Worm (Caenorhabditis elegans) whole organism, L4/young adult: ENCODE measurements around the gene C27F2.7.

Source experiments
- W03F9.2 ChIP-seq: fragments of 150-350 bp; optimal IDR thresholded peaks from 2 replicates; lab custom pipeline; 2014; ENCODE audit warnings: missing biosample characterization, missing genetic modification characterization
- dao-5 ChIP-seq: sonication (generic microtip); optimal IDR thresholded peaks from 2 replicates; lab custom pipeline; 2016; ENCODE audit warnings: missing genotype, missing genetic modification characterization, moderate library complexity, missing compliant biosample characterization
- him-1 ChIP-seq: sonication (generic microtip); optimal IDR thresholded peaks from 2 replicates; lab custom pipeline; 2016; ENCODE audit warnings: missing genotype, missing genetic modification reagents, missing genetic modification characterization, missing compliant biosample characterization

C27F2.7 gene

ce11 chrIII:4968146-4968545 lies 16.1 kb downstream of the C27F2.7 start:
- TF ChIP-seq dao-5 (tag; lab: Kevin White, UChicago) = no peak
- TF ChIP-seq W03F9.2 (tag; lab: Kevin White, UChicago) = no peak
- TF ChIP-seq him-1 (tag; lab: Kevin White, UChicago) = no peak

DNA sequence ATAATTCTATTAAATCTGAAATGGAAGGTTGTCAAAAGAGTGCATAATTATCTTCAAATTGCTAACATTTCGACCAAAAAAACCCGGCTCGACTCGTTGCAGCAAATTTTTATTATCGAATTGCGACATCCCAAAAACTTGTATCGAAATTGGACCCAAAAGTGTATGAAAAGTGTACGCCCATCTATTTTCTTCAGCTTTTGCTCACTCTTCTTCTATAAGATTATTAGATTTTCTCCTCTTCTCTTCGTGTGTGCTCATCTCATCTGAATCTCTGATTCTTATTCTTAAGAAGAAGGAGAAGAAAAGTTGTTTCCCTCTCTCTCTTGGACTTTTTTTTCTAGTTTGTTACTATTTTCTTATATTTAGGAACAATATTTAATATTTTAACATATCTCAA lies 17.1 kb downstream of the C27F2.7 start:
- TF ChIP-seq dao-5 (tag; lab: Kevin White, UChicago) (no peak), him-1 (tag; lab: Kevin White, UChicago) (no peak), W03F9.2 (tag; lab: Kevin White, UChicago) (no peak)

DNA sequence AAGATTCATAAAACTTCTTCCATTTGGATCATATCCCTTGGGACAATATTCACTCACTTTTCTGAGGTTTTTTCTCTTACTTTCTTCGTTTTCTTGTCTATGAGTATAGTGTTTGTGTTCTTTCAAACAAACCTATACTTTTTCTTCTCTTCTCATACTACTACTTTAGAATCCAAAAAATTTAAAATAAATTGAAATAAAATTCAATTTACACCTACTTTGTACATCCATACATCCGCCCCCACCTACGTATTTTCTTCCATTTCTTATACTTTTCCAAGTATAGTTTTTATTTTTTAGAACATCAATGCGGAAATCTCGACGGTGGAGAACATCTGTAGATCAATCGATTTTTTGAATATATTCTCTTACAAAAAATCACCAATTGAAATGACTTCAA lies 19.0 kb downstream of the C27F2.7 start, which contains the start of gene nca-2:
TSS of gene nca-2 (plus strand) at position 301 of the 400 bp plus-strand sequence.
- TF ChIP-seq W03F9.2 (tag; lab: Kevin White, UChicago) (no peak), him-1 (tag; lab: Kevin White, UChicago) (no peak), dao-5 (tag; lab: Kevin White, UChicago) (no peak)

DNA sequence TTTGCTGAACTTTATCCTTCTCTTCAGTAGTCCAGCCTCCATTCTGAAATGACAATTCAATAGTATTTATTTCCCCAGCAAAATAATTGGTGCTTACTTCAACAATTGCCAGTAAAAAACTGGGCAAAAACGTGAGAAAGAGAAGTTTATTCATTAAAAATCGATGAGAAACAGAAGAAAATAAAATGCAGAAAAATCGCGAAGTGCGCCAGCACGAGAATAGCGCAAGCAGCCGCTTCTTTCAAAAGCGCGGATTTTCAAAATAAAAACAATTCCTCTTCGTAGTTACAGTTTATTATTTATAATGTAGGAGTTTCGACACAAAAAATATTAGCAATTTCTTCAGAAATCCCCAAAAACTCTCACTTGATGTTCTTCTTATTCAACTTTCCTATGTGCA lies 21.4 kb downstream of the C27F2.7 start, which contains the start of gene C27F2.9:
TSS of gene C27F2.9 (minus strand) at position 159 of the 400 bp plus-strand sequence.
- peak; percentile 85 for TF ChIP-seq him-1 (tag; lab: Kevin White, UChicago)
- no peak for TF ChIP-seq dao-5 (tag; lab: Kevin White, UChicago)
- TF ChIP-seq W03F9.2 (tag; lab: Kevin White, UChicago) = peak; percentile 93

ce11 chrIII:4962393-4962792 lies 21.9 kb downstream of the C27F2.7 start, which contains the start of gene vps-22:
vps-22 (minus strand) TSS chrIII:4962493.
- no peak for TF ChIP-seq W03F9.2 (tag; lab: Kevin White, UChicago)
- no peak for TF ChIP-seq dao-5 (tag; lab: Kevin White, UChicago)
- TF ChIP-seq him-1 (tag; lab: Kevin White, UChicago) = no peak

ce11 chrIII:4961281-4961680 lies 23.0 kb downstream of the C27F2.7 start:
- TF ChIP-seq him-1 (tag; lab: Kevin White, UChicago) = no peak
- no peak for TF ChIP-seq W03F9.2 (tag; lab: Kevin White, UChicago)
- TF ChIP-seq dao-5 (tag; lab: Kevin White, UChicago) = no peak

DNA sequence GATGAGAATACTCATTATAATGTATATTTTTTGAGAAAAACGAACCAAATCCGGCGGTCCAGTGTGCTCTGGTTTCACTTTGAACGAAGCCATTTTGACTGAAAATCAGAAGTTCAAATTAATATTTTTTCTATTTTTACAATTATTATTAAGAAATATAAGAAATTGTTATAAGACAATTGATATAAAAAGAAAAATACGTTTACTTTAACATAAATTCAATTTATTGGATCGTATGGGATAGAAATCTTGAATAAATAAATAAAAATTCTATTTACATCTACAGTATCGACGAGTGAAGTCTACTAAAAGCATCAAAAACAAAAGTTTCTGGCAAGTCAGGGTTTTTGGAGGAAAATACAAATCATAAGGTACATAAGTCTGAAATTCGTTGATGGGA lies 24.1 kb downstream of the C27F2.7 start, which contains the start of gene C27F2.4:
TSS of gene C27F2.4 (minus strand) at position 101 of the 400 bp plus-strand sequence.
- TF ChIP-seq dao-5 (tag; lab: Kevin White, UChicago) (no peak), him-1 (tag; lab: Kevin White, UChicago) (no peak), W03F9.2 (tag; lab: Kevin White, UChicago) (no peak)

DNA sequence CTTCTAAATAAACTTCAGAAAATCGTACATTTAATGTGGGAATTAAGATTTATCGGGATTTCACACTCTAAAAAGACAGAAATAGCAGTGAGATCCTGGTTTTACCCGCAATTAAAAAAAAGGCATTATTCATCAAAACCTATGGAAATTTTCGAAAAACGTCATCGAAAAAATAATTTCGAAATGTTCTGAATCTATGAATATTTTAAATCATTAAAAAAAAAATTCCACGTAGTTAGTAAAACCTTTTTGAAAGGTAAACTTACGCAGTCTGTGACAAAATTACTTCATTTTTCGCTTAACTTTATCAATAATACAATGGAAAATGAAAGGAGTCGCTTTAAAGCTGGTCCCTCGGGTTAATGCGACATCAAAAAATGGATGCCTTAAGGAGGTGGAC lies 27.7 kb downstream of the C27F2.7 start, which contains the start of gene C26E6.1:
TSS of gene C26E6.1 (plus strand) at position 301 of the 400 bp plus-strand sequence.
- TF ChIP-seq W03F9.2 (tag; lab: Kevin White, UChicago) = no peak
- TF ChIP-seq him-1 (tag; lab: Kevin White, UChicago) = no peak
- TF ChIP-seq dao-5 (tag; lab: Kevin White, UChicago) = no peak

DNA sequence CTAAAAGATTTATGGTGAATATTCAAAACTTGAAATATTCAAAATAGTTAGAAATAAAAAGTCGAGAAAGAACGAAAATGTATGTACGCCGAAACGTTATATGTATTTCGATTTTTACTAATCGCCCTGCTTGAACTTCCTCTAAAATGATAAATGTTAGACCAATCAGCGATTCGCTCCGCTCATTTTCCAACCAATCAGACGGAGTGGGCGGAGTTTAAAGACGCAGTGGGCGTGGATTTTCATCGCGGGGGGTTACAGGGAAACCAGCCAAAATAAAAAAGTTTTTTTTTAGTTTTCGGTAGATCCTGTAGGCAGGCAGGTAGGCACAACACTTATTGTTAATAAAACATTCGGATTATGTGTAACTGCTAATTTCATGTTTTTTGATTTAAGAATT lies 31.3 kb downstream of the C27F2.7 start:
- TF ChIP-seq W03F9.2 (tag; lab: Kevin White, UChicago) = no peak
- TF ChIP-seq dao-5 (tag; lab: Kevin White, UChicago) = no peak

ce11 chrIII:4951824-4952223 lies 32.5 kb downstream of the C27F2.7 start, which contains the start of gene flh-2:
flh-2 (plus strand) TSS chrIII:4952124.
- TF ChIP-seq W03F9.2 (tag; lab: Kevin White, UChicago) (no peak), him-1 (tag; lab: Kevin White, UChicago) (no peak), dao-5 (tag; lab: Kevin White, UChicago) (no peak)

- TF ChIP-seq him-1 (tag; lab: Kevin White, UChicago) (no peak), W03F9.2 (tag; lab: Kevin White, UChicago) (no peak), dao-5 (tag; lab: Kevin White, UChicago) (no peak)
Observed at ce11 chrIII:4951210-4951609, 33.1 kb downstream of the C27F2.7 start.

- TF ChIP-seq dao-5 (tag; lab: Kevin White, UChicago) (no peak), W03F9.2 (tag; lab: Kevin White, UChicago) (no peak), him-1 (tag; lab: Kevin White, UChicago) (peak; percentile 27)
Observed at ce11 chrIII:4950345-4950744, 33.9 kb downstream of the C27F2.7 start.

DNA sequence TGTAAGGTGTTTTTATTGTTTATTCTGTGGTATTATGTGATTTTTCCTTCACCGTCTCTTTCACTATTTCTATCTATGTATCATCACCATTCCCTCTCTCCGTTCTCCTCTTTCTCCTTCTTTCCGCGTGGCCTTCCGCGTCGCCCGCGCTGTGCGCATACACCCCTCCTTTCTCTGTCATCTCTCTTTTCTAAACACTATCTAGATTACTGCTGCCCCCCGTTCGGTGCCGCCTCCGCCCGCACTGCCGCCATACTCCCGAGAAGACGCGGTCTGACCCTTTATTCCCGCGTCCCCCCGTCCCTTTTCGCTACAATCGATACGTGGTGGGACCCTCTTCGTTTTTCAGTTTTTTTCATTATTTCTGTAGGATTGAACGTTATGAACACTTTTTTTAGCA lies 35.7 kb downstream of the C27F2.7 start:
- TF ChIP-seq dao-5 (tag; lab: Kevin White, UChicago) (no peak), W03F9.2 (tag; lab: Kevin White, UChicago) (no peak), him-1 (tag; lab: Kevin White, UChicago) (no peak)

ce11 chrIII:4947352-4947751 lies 36.9 kb downstream of the C27F2.7 start:
- no peak for TF ChIP-seq dao-5 (tag; lab: Kevin White, UChicago)
- TF ChIP-seq W03F9.2 (tag; lab: Kevin White, UChicago) = no peak
- TF ChIP-seq him-1 (tag; lab: Kevin White, UChicago) = no peak
